Fruit fly (Drosophila melanogaster) whole organism, embryonic: Measurements from ENCODE around the gene CG32195.

Source experiments
- Abd-B ChIP-seq: fragments of 200-800 bp; sonication (Bioruptor generic); optimal IDR thresholded peaks from 2 replicates; lab custom pipeline; 2018; ENCODE audit warnings: missing biosample characterization, mild to moderate bottlenecking, missing genetic modification characterization, moderate library complexity
- Ada2b ChIP-seq: fragments of 200-800 bp; sonication (Bioruptor generic); IDR thresholded peaks from 2 replicates; pipeline ENCODE4 v1.3.6; 2022; ENCODE audit warnings: missing biosample characterization, missing genetic modification characterization
- Bdp1 ChIP-seq: fragments of 200-800 bp; sonication (Bioruptor generic); optimal IDR thresholded peaks from 3 replicates; lab custom pipeline; 2016; ENCODE audit warnings: missing biosample characterization, missing genetic modification characterization
- CG10209 ChIP-seq: fragments of 200-800 bp; sonication (Bioruptor generic); optimal IDR thresholded peaks from 3 replicates; lab custom pipeline; 2017; ENCODE audit warnings: missing biosample characterization, mild to moderate bottlenecking, missing genetic modification characterization, missing genetic modification reagents
- CG10321 ChIP-seq: fragments of 200-800 bp; sonication (Bioruptor generic); IDR thresholded peaks from 2 replicates; pipeline ENCODE4 v1.3.6; 2022; ENCODE audit warnings: missing biosample characterization, missing genetic modification characterization
- CG11456 ChIP-seq: fragments of 200-800 bp; sonication (Bioruptor generic); IDR thresholded peaks from 3 replicates; pipeline ENCODE4 v1.3.6; 2022; ENCODE audit warnings: missing biosample characterization, missing genetic modification characterization
- CG12155 ChIP-seq: fragments of 200-800 bp; sonication (Bioruptor generic); optimal IDR thresholded peaks from 3 replicates; lab custom pipeline; 2016; ENCODE audit warnings: missing biosample characterization, missing genetic modification characterization
- CG13624 ChIP-seq: fragments of 200-800 bp; sonication (Bioruptor generic); optimal IDR thresholded peaks from 2 replicates; lab custom pipeline; 2016; ENCODE audit warnings: missing biosample characterization, missing genetic modification characterization
- CG14710 ChIP-seq: fragments of 200-800 bp; sonication (Bioruptor generic); optimal IDR thresholded peaks from 3 replicates; lab custom pipeline; 2019; ENCODE audit warnings: missing biosample characterization, mild to moderate bottlenecking, missing genetic modification characterization, moderate library complexity
- CG14965 ChIP-seq: fragments of 200-800 bp; sonication (Bioruptor generic); optimal IDR thresholded peaks from 2 replicates; lab custom pipeline; 2016; ENCODE audit warnings: missing biosample characterization, missing genetic modification characterization, borderline replicate concordance
- CG2129 ChIP-seq: fragments of 200-800 bp; sonication (Bioruptor generic); IDR thresholded peaks from 2 replicates; pipeline ENCODE4 v1.3.6; 2022; ENCODE audit warnings: missing biosample characterization, missing genetic modification characterization; ENCODE audit not compliant: partially characterized antibody
- CG3407 ChIP-seq: fragments of 200-800 bp; sonication (Bioruptor generic); optimal IDR thresholded peaks from 2 replicates; lab custom pipeline; 2018; ENCODE audit warnings: missing biosample characterization, mild to moderate bottlenecking, missing genetic modification characterization
- CG34422 ChIP-seq: fragments of 200-800 bp; sonication (Bioruptor generic); IDR thresholded peaks from 3 replicates; pipeline ENCODE4 v1.3.6; 2022; ENCODE audit warnings: missing biosample characterization, missing genetic modification characterization
- CG6813 ChIP-seq: fragments of 200-800 bp; sonication (Bioruptor generic); optimal IDR thresholded peaks from 2 replicates; lab custom pipeline; 2017; ENCODE audit warnings: missing biosample characterization, missing genetic modification characterization, mild to moderate bottlenecking, moderate library complexity, missing genetic modification reagents
- CTCF ChIP-seq: fragments of 200-800 bp; sonication (Bioruptor generic); optimal IDR thresholded peaks from 2 replicates; lab custom pipeline; 2017; ENCODE audit warnings: missing biosample characterization, mild to moderate bottlenecking, missing genetic modification characterization, moderate library complexity
- Deaf1 ChIP-seq: fragments of 200-800 bp; optimal IDR thresholded peaks from 3 replicates; lab custom pipeline; 2019; ENCODE audit warnings: missing biosample characterization, mild to moderate bottlenecking, missing genetic modification characterization, moderate library complexity
- Dfd ChIP-seq, 2 experiments: fragments of >200 bp; optimal IDR thresholded peaks; 2 replicates each; lab custom pipeline; 2017; ENCODE audit warnings: missing biosample characterization in 2 of 2, missing genetic modification characterization in 2 of 2
- Doc2 ChIP-seq: fragments of 200-800 bp; sonication (Bioruptor generic); IDR thresholded peaks from 2 replicates; pipeline ENCODE4 v1.3.6; 2022; ENCODE audit warnings: missing biosample characterization, missing genetic modification characterization
- Ets65A ChIP-seq: fragments of 200-800 bp; sonication (Bioruptor generic); peaks from one replicate; lab custom pipeline; 2016; ENCODE audit warnings: missing biosample characterization, missing genetic modification characterization
- HLH3B ChIP-seq: fragments of 200-800 bp; sonication (Bioruptor generic); IDR thresholded peaks from 2 replicates; pipeline ENCODE4 v1.3.6; 2022; ENCODE audit warnings: missing biosample characterization, missing genetic modification characterization
- HmgZ ChIP-seq: fragments of 200-800 bp; sonication (Bioruptor generic); optimal IDR thresholded peaks from 2 replicates; lab custom pipeline; 2018; ENCODE audit warnings: missing biosample characterization, mild to moderate bottlenecking, missing genetic modification characterization
- Lhr ChIP-seq: fragments of 200-800 bp; sonication (Bioruptor generic); optimal IDR thresholded peaks from 3 replicates; lab custom pipeline; 2017; ENCODE audit warnings: mild to moderate bottlenecking, missing biosample characterization, missing genetic modification reagents, missing genetic modification characterization
- Med ChIP-seq: fragments of 200-800 bp; sonication (Bioruptor generic); peaks from one replicate; lab custom pipeline; 2016; ENCODE audit warnings: missing biosample characterization, missing genetic modification characterization, mild to moderate bottlenecking, inconsistent platforms, moderate library complexity
- Meics ChIP-seq: fragments of 200-800 bp; sonication (Bioruptor generic); optimal IDR thresholded peaks from 2 replicates; lab custom pipeline; 2017; ENCODE audit warnings: missing biosample characterization, mild to moderate bottlenecking, missing genetic modification characterization
- Nf-YA ChIP-seq: fragments of 200-800 bp; sonication (Bioruptor generic); IDR thresholded peaks from 2 replicates; pipeline ENCODE4 v1.3.6; 2022; ENCODE audit warnings: missing biosample characterization, missing genetic modification characterization
- NfI ChIP-seq: fragments of 200-800 bp; sonication (Bioruptor generic); optimal IDR thresholded peaks from 3 replicates; lab custom pipeline; 2018; ENCODE audit warnings: missing biosample characterization, mild to moderate bottlenecking, missing genetic modification characterization, moderate library complexity
- Oli ChIP-seq: fragments of 200-800 bp; sonication (Bioruptor generic); optimal IDR thresholded peaks from 2 replicates; lab custom pipeline; 2018; ENCODE audit warnings: missing biosample characterization, mild to moderate bottlenecking, missing genetic modification characterization, moderate library complexity
- bab2 ChIP-seq: fragments of 200-800 bp; sonication (Bioruptor generic); optimal IDR thresholded peaks from 2 replicates; lab custom pipeline; 2016; ENCODE audit warnings: missing biosample characterization, missing genetic modification characterization
- chm ChIP-seq: fragments of 200-800 bp; sonication (Bioruptor generic); IDR thresholded peaks from 2 replicates; pipeline ENCODE4 v1.3.6; 2022; ENCODE audit warnings: missing biosample characterization, missing genetic modification characterization
- eyg ChIP-seq: fragments of 200-800 bp; sonication (Bioruptor generic); optimal IDR thresholded peaks from 3 replicates; lab custom pipeline; 2016; ENCODE audit warnings: missing biosample characterization, missing genetic modification characterization
- gcm ChIP-seq: fragments of 200-800 bp; sonication (Bioruptor generic); optimal IDR thresholded peaks from 2 replicates; lab custom pipeline; 2019; ENCODE audit warnings: missing biosample characterization, mild to moderate bottlenecking, missing genetic modification characterization, moderate library complexity
- gt ChIP-seq: fragments of 200-800 bp; sonication (Bioruptor generic); IDR thresholded peaks from 2 replicates; pipeline ENCODE4 v1.3.6; 2022; ENCODE audit warnings: missing biosample characterization, missing genetic modification characterization
- h ChIP-seq: fragments of >200 bp; optimal IDR thresholded peaks from 2 replicates; lab custom pipeline; 2017
- jigr1 ChIP-seq: fragments of 200-800 bp; sonication (Bioruptor generic); IDR thresholded peaks from 3 replicates; pipeline ENCODE4 v1.3.6; 2022; ENCODE audit warnings: missing biosample characterization, missing genetic modification characterization
- nom ChIP-seq: fragments of 200-800 bp; sonication (Bioruptor generic); optimal IDR thresholded peaks from 2 replicates; lab custom pipeline; 2017; ENCODE audit warnings: missing biosample characterization, missing genetic modification characterization, mild to moderate bottlenecking, moderate library complexity, missing genetic modification reagents
- onecut ChIP-seq: fragments of 200-800 bp; sonication (Bioruptor generic); IDR thresholded peaks from 2 replicates; pipeline ENCODE4 v1.3.6; 2022; ENCODE audit warnings: missing biosample characterization, missing genetic modification characterization
- phol ChIP-seq: fragments of 200-800 bp; sonication (Bioruptor generic); optimal IDR thresholded peaks from 3 replicates; lab custom pipeline; 2018; ENCODE audit warnings: missing biosample characterization, mild to moderate bottlenecking, missing genetic modification characterization, moderate library complexity
- prd ChIP-seq, 3 experiments: fragments of >200 bp in 2 of 3; fragments of 200-800 bp in 1 of 3; sonication (Bioruptor generic) in 1 of 3; optimal IDR thresholded peaks in 2 of 3; IDR thresholded peaks in 1 of 3; 2 replicates in 2 of 3; 3 replicates in 1 of 3; pipeline versions ENCODE4 v1.3.6 to Lab custom; 2017 to 2022; ENCODE audit warnings: missing biosample characterization in 1 of 3, missing genetic modification characterization in 1 of 3
- sisA ChIP-seq: fragments of 200-800 bp; sonication (Bioruptor generic); IDR thresholded peaks from 2 replicates; pipeline ENCODE4 v1.3.6; 2022; ENCODE audit warnings: missing biosample characterization, missing genetic modification characterization
- sqz ChIP-seq: fragments of 200-800 bp; sonication (Bioruptor generic); optimal IDR thresholded peaks from 3 replicates; lab custom pipeline; 2018; ENCODE audit warnings: missing biosample characterization, mild to moderate bottlenecking, missing genetic modification characterization
- stwl ChIP-seq: fragments of 200-800 bp; sonication (Bioruptor generic); optimal IDR thresholded peaks from 3 replicates; lab custom pipeline; 2018; ENCODE audit warnings: missing biosample characterization, mild to moderate bottlenecking, missing genetic modification characterization, moderate library complexity
- toy ChIP-seq: fragments of 200-800 bp; sonication (Bioruptor generic); IDR thresholded peaks from 2 replicates; pipeline ENCODE4 v1.3.6; 2022; ENCODE audit warnings: missing biosample characterization, missing genetic modification characterization
- unc-4 ChIP-seq: fragments of 200-800 bp; sonication (Bioruptor generic); IDR thresholded peaks from 2 replicates; pipeline ENCODE4 v1.3.6; 2022; ENCODE audit warnings: missing biosample characterization, missing genetic modification characterization; ENCODE audit not compliant: partially characterized antibody

CG32195 gene

DNA sequence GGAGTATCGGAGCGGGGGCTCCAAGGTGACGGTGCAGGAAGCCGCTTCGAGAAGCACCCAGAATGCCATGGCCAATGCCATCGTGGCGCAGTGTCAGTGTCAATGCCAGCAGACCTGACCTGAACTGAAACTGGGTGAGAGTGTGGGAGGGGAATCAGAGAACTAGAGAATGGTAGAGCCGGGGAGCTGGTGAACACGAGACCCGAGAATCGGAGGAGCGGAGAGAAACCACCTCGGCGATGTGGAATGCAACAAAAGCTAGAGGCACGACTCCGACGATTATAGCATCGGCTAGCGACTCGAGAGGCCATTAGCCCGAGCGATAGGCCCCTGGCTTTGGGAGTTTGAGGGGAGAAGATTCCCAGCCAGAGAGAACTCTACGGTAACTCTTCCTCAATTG is 30.8 kb upstream of the CG32195 start:
- 0 out of 3 replicates have a peak, but pooled peaks have one; percentile 18 for TF ChIP-seq CG34422 (GFP tag; lab: Robert Waterston, UW)
- TF ChIP-seq CG14965: no peak
- TF ChIP-seq Ets65A (GFP tag; lab: Kevin White, UChicago): peak; percentile 11
- TF ChIP-seq Nf-YA: no peak
- no peak for TF ChIP-seq chm
- TF ChIP-seq Med (GFP tag; lab: Kevin White, UChicago): peak; percentile 34
- TF ChIP-seq nom (GFP tag; lab: Kevin White, UChicago): peak; percentile 19
- no peak for TF ChIP-seq NfI (GFP tag; lab: Kevin White, UChicago)
- no peak for TF ChIP-seq phol
- no peak for TF ChIP-seq toy
- peak; percentile 40 for TF ChIP-seq Deaf1 (tag; lab: Kevin White, UChicago)
- TF ChIP-seq bab2 (GFP tag; lab: Kevin White, UChicago): no peak
- TF ChIP-seq h (lab: Kevin White, UChicago): no peak
- 0 out of 3 replicates have a peak, but pooled peaks have one; percentile 20 for TF ChIP-seq jigr1
- TF ChIP-seq CG10209 (GFP tag; lab: Kevin White, UChicago): no peak
- TF ChIP-seq CG11456 (GFP tag; lab: Robert Waterston, UW): peak; percentile 42; the same call in 1 of the 3 replicates

DNA sequence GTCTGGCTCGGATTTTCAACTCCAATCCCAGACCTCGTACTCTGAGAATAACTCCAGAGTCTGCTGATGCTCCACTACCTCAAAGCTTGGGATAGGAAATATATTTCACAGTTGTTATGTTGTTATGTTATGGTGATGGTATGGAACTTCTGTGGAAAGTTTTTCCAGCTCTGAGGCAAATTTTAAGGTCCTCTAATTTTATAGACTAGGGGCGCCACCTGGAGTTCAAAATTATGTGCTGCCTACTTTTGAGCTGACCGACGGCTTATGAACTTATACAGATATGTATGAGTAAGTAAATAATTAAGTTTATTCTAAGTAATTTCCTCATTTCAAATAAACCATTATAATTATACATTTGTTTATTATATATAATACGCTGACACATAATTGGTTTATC is 29.4 kb upstream of the CG32195 start:
- TF ChIP-seq sqz (GFP tag; lab: Kevin White, UChicago): no peak
- no peak for TF ChIP-seq gcm (GFP tag; lab: Kevin White, UChicago)
- TF ChIP-seq CG10321 (GFP tag; lab: Robert Waterston, UW): no peak
- TF ChIP-seq CG6813: no peak
- TF ChIP-seq CTCF (GFP tag; lab: Kevin White, UChicago): peak; percentile 90
- TF ChIP-seq stwl (tag; lab: Kevin White, UChicago): peak; percentile 15
- TF ChIP-seq, all 482 proteins: peak for 2

- no peak for TF ChIP-seq Bdp1
- no peak for TF ChIP-seq gt (GFP tag; lab: Robert Waterston, UW)
- TF ChIP-seq gcm (GFP tag; lab: Kevin White, UChicago): no peak
- TF ChIP-seq onecut (GFP tag; lab: Robert Waterston, UW): peak; percentile 81
- no peak for TF ChIP-seq Abd-B (GFP tag; lab: Kevin White, UChicago)
- TF ChIP-seq unc-4 (GFP tag; lab: Robert Waterston, UW): no peak
- no peak for TF ChIP-seq Doc2 (GFP tag; lab: Robert Waterston, UW)
- TF ChIP-seq Meics (GFP tag; lab: Kevin White, UChicago): no peak
- no peak for TF ChIP-seq CG14710 (tag; lab: Kevin White, UChicago)
- TF ChIP-seq CG12155 (GFP tag; lab: Kevin White, UChicago): no peak
- TF ChIP-seq phol: peak; percentile 11
- TF ChIP-seq CG2129 (GFP tag; lab: Robert Waterston, UW): no peak
- no peak for TF ChIP-seq eyg
- TF ChIP-seq HmgZ (tag; lab: Kevin White, UChicago): no peak
- no peak for TF ChIP-seq CG3407 (GFP tag; lab: Kevin White, UChicago)
- TF ChIP-seq CG13624 (GFP tag; lab: Kevin White, UChicago): no peak
- no peak for TF ChIP-seq Oli
- TF ChIP-seq sisA (GFP tag; lab: Robert Waterston, UW): no peak
- TF ChIP-seq Lhr (GFP tag; lab: Kevin White, UChicago): no peak
- TF ChIP-seq HLH3B (GFP tag; lab: Robert Waterston, UW): no peak
- TF ChIP-seq Dfd (GFP tag; optimal IDR thresholded peaks at IDR 0.05; lab: Kevin White, UChicago): peak in 1 of 2 experiments; percentile 64
- TF ChIP-seq prd (optimal IDR thresholded peaks at IDR 0.05; lab: Kevin White, UChicago): no peak
- TF ChIP-seq prd (GFP tag; IDR thresholded peaks at IDR 0.05; lab: Robert Waterston, UW): no peak
- no peak for TF ChIP-seq Ada2b (GFP tag; lab: Robert Waterston, UW)
Measured at dm6 chr3L:18083994-18084393, 28.8 kb upstream of the CG32195 start.
